Fruit fly (Drosophila melanogaster): ENCODE results near the gene Scsalpha1.

The Scsalpha1 gene

dm6 chr3L:3855194-3855980, 41.4 kb downstream of the Scsalpha1 start (continued):
- peak; percentile 51 for TF ChIP-seq grau (tag; optimal IDR thresholded peaks at IDR 0.05)
- no peak for TF ChIP-seq HmgZ (tag; optimal IDR thresholded peaks at IDR 0.05)
- no peak for TF ChIP-seq kah (GFP tag; optimal IDR thresholded peaks at IDR 0.05)
- TF ChIP-seq CG17385 (GFP tag; optimal IDR thresholded peaks at IDR 0.05) = peak; percentile 52
- TF ChIP-seq CG31365 (tag; optimal IDR thresholded peaks at IDR 0.05) = no peak
- TF ChIP-seq CG10267 (tag; optimal IDR thresholded peaks at IDR 0.05) = peak; percentile 69
- peak; percentile 46 for TF ChIP-seq Six4 (GFP tag; optimal IDR thresholded peaks at IDR 0.05)
- no peak for TF ChIP-seq CG6854 (GFP tag; optimal IDR thresholded peaks at IDR 0.05)
- no peak; the same call in 1 of the 2 replicates for TF ChIP-seq chm (GFP tag; IDR thresholded peaks at IDR 0.05)
- no peak for TF ChIP-seq Hand (GFP tag; optimal IDR thresholded peaks at IDR 0.05)
- TF ChIP-seq tio (GFP tag; optimal IDR thresholded peaks at IDR 0.05) = no peak
- peak; percentile 53 for TF ChIP-seq CG2678 (tag; optimal IDR thresholded peaks at IDR 0.05)
- no peak for TF ChIP-seq CG7786 (GFP tag; optimal IDR thresholded peaks at IDR 0.05)
- TF ChIP-seq CG10565 (GFP tag; optimal IDR thresholded peaks at IDR 0.05) = no peak
- peak; percentile 62; the same call in 1 of the 3 replicates for TF ChIP-seq zfh1 (GFP tag; IDR thresholded peaks at IDR 0.05)
- TF ChIP-seq Dll (GFP tag; IDR thresholded peaks at IDR 0.05; ENCODE audit: partially characterized antibody) = no peak
- peak; percentile 95 for TF ChIP-seq crol (GFP tag; IDR thresholded peaks at IDR 0.05)
- no peak for TF ChIP-seq CG17802 (tag; optimal IDR thresholded peaks at IDR 0.05)
- TF ChIP-seq CG3407 (GFP tag; optimal IDR thresholded peaks at IDR 0.05) = peak; percentile 43
- no peak for TF ChIP-seq CG3163 (GFP tag; optimal IDR thresholded peaks at IDR 0.05)
- no peak for TF ChIP-seq NK7.1 (GFP tag; optimal IDR thresholded peaks at IDR 0.05)
- TF ChIP-seq rib (GFP tag; IDR thresholded peaks at IDR 0.05) = no peak
- TF ChIP-seq CG10654 (GFP tag; optimal IDR thresholded peaks at IDR 0.05) = peak; percentile 22
- TF ChIP-seq pho (GFP tag; optimal IDR thresholded peaks at IDR 0.05) = no peak
- no peak for TF ChIP-seq eyg (GFP tag; optimal IDR thresholded peaks at IDR 0.05)
- peak; percentile 3 for TF ChIP-seq cato (GFP tag; optimal IDR thresholded peaks at IDR 0.05; ENCODE audit: borderline replicate concordance)
- no peak for TF ChIP-seq CG17568 (GFP tag; optimal IDR thresholded peaks at IDR 0.05)
- no peak for TF ChIP-seq nau (GFP tag; optimal IDR thresholded peaks at IDR 0.05)
- no peak for TF ChIP-seq br (optimal IDR thresholded peaks at IDR 0.05)
- TF ChIP-seq bowl (GFP tag; IDR thresholded peaks at IDR 0.05) = no peak
- TF ChIP-seq Doc2 (GFP tag; IDR thresholded peaks at IDR 0.05) = no peak
- TF ChIP-seq vvl (GFP tag; IDR thresholded peaks at IDR 0.05) = peak; percentile 73
- TF ChIP-seq crc (GFP tag; optimal IDR thresholded peaks at IDR 0.05) = no peak
- no peak for TF ChIP-seq CG32532 (GFP tag; IDR thresholded peaks at IDR 0.05)
- no peak for TF ChIP-seq pb (GFP tag; optimal IDR thresholded peaks at IDR 0.05)
- TF ChIP-seq CG5245 (GFP tag; optimal IDR thresholded peaks at IDR 0.05) = peak; percentile 2
- TF ChIP-seq D (optimal IDR thresholded peaks at IDR 0.05) = no peak
- TF ChIP-seq D (GFP tag; optimal IDR thresholded peaks at IDR 0.05) = peak; percentile 75
- TF ChIP-seq hkb (optimal IDR thresholded peaks at IDR 0.05) = no peak
- peak; percentile 63 for TF ChIP-seq hkb (GFP tag; IDR thresholded peaks at IDR 0.05)
- TF ChIP-seq CG4617 (GFP tag; optimal IDR thresholded peaks at IDR 0.05; ENCODE audit: borderline replicate concordance) = no peak
- TF ChIP-seq D19A (tag; optimal IDR thresholded peaks at IDR 0.05) = peak; percentile 63
- TF ChIP-seq CG2875 (GFP tag; optimal IDR thresholded peaks at IDR 0.05) = peak; percentile 22
- no peak for TF ChIP-seq dm (GFP tag; optimal IDR thresholded peaks at IDR 0.05)
- TF ChIP-seq CG9932 (GFP tag; IDR thresholded peaks at IDR 0.05) = no peak
- no peak for TF ChIP-seq Bdp1 (GFP tag; optimal IDR thresholded peaks at IDR 0.05)
- no peak for TF ChIP-seq CG9797 (GFP tag; optimal IDR thresholded peaks at IDR 0.05)
- peak; percentile 13 for TF ChIP-seq CG10431 (GFP tag; optimal IDR thresholded peaks at IDR 0.05)
- no peak for TF ChIP-seq p53 (GFP tag; optimal IDR thresholded peaks at IDR 0.05)
- TF ChIP-seq HLH4C (GFP tag; IDR thresholded peaks at IDR 0.05; ENCODE audit: partially characterized antibody) = no peak
- TF ChIP-seq CG10959 (GFP tag; IDR thresholded peaks at IDR 0.05) = peak; percentile 71

All from whole organism, embryonic.